Fruit fly (Drosophila melanogaster): ENCODE results near the gene CG1662.

CG1662 gene

dm6 chrX:13373239-13374153 lies 13.9 kb upstream of the CG1662 start (continued):
- TF ChIP-seq eyg (GFP tag; optimal IDR thresholded peaks at IDR 0.05) (no peak), sd (tag; optimal IDR thresholded peaks at IDR 0.05) (peak; percentile 81), p53 (GFP tag; optimal IDR thresholded peaks at IDR 0.05) (no peak), tx (GFP tag; optimal IDR thresholded peaks at IDR 0.05) (no peak), Tbp (GFP tag; optimal IDR thresholded peaks at IDR 0.05) (no peak), da (GFP tag; optimal IDR thresholded peaks at IDR 0.05) (no peak), Dip2 (GFP tag; IDR thresholded peaks at IDR 0.05) (no peak), CG7357 (GFP tag; IDR thresholded peaks at IDR 0.05) (peak; percentile 61; the same call in 1 of the 3 replicates), CG7839 (tag; optimal IDR thresholded peaks at IDR 0.05) (peak; percentile 79), CG10543 (GFP tag; optimal IDR thresholded peaks at IDR 0.05) (peak; percentile 60), az2 (GFP tag; optimal IDR thresholded peaks at IDR 0.05) (peak; percentile 85), MTF-1 (GFP tag; optimal IDR thresholded peaks at IDR 0.05; ENCODE audit: borderline replicate concordance) (peak; percentile 46), sna (GFP tag; IDR thresholded peaks at IDR 0.05; ENCODE audit: partially characterized antibody) (no peak), Hr51 (GFP tag; optimal IDR thresholded peaks at IDR 0.05) (peak; percentile 34 to 91), CG31388 (GFP tag; optimal IDR thresholded peaks at IDR 0.05) (peak; percentile 27), CG3995 (GFP tag; optimal IDR thresholded peaks at IDR 0.05) (no peak), vvl (GFP tag; IDR thresholded peaks at IDR 0.05) (peak; percentile 92), bowl (GFP tag; IDR thresholded peaks at IDR 0.05) (peak; percentile 60; the same call in 1 of the 2 replicates), Dip3 (GFP tag; optimal IDR thresholded peaks at IDR 0.05) (peak; percentile 23), en (GFP tag; optimal IDR thresholded peaks at IDR 0.05) (no peak), CG7372 (GFP tag; IDR thresholded peaks at IDR 0.05) (peak; percentile 55; the same call in 1 of the 2 replicates), pho (GFP tag; optimal IDR thresholded peaks at IDR 0.05) (peak; percentile 39), maf-S (GFP tag; optimal IDR thresholded peaks at IDR 0.05) (peak; percentile 38), Awh (GFP tag; IDR thresholded peaks at IDR 0.05) (peak; percentile 80), odd (GFP tag; optimal IDR thresholded peaks at IDR 0.05) (peak; percentile 68), PHDP (tag; optimal IDR thresholded peaks at IDR 0.05) (peak; percentile 90), ase (GFP tag; IDR thresholded peaks at IDR 0.05) (peak; percentile 65; the same call in 1 of the 3 replicates), YL-1 (GFP tag; optimal IDR thresholded peaks at IDR 0.05) (peak; percentile 48), CG11723 (GFP tag; optimal IDR thresholded peaks at IDR 0.05) (peak; percentile 77), nerfin-2 (GFP tag; IDR thresholded peaks at IDR 0.05; ENCODE audit: partially characterized antibody) (no peak), lab (GFP tag; optimal IDR thresholded peaks at IDR 0.05) (peak; percentile 93), CG3407 (GFP tag; optimal IDR thresholded peaks at IDR 0.05) (peak; percentile 82), psq (GFP tag; optimal IDR thresholded peaks at IDR 0.05) (peak; percentile 14), TFAM (GFP tag; optimal IDR thresholded peaks at IDR 0.05) (peak; percentile 22), CG30431 (GFP tag; optimal IDR thresholded peaks at IDR 0.05) (peak; percentile 66), CG15011 (GFP tag; optimal IDR thresholded peaks at IDR 0.05) (peak; percentile 74), Max (GFP tag; optimal IDR thresholded peaks at IDR 0.05) (peak; percentile 79), NK7.1 (GFP tag; optimal IDR thresholded peaks at IDR 0.05) (no peak), CG5245 (GFP tag; optimal IDR thresholded peaks at IDR 0.05) (peak; percentile 74), Blimp-1 (GFP tag; optimal IDR thresholded peaks at IDR 0.05) (peak; percentile 86), CG10209 (GFP tag; optimal IDR thresholded peaks at IDR 0.05) (peak; percentile 86), lmd (GFP tag; IDR thresholded peaks at IDR 0.05) (peak; percentile 81), wor (GFP tag; IDR thresholded peaks at IDR 0.05) (peak; percentile 68), ftz-f1 (GFP tag; optimal IDR thresholded peaks at IDR 0.05) (no peak), tll (GFP tag; optimal IDR thresholded peaks at IDR 0.05) (no peak), pum (GFP tag; optimal IDR thresholded peaks at IDR 0.05) (no peak), BtbVII (GFP tag; optimal IDR thresholded peaks at IDR 0.05) (peak; percentile 80), tio (GFP tag; optimal IDR thresholded peaks at IDR 0.05) (peak; percentile 82)

Data from whole organism, embryonic.